Worm (Caenorhabditis elegans) whole organism, L2 larva: ENCODE measurements around the gene tag-65.

ENCODE experiments used
- F13H6.1 ChIP-seq: sonication (generic microtip); optimal IDR thresholded peaks from 2 replicates; lab custom pipeline; 2016; ENCODE audit warnings: missing genetic modification characterization, missing compliant biosample characterization
- ZK546.5 ChIP-seq: sonication (generic microtip); optimal IDR thresholded peaks from 2 replicates; lab custom pipeline; 2017; ENCODE audit warnings: missing biosample characterization, missing genetic modification characterization
- dmd-4 ChIP-seq: sonication (generic microtip); optimal IDR thresholded peaks from 2 replicates; lab custom pipeline; 2017; ENCODE audit warnings: missing biosample characterization, missing genetic modification characterization
- elt-3 ChIP-seq: sonication (generic microtip); optimal IDR thresholded peaks from 2 replicates; lab custom pipeline; 2017; ENCODE audit warnings: missing biosample characterization, missing genetic modification characterization
- fos-1 ChIP-seq: fragments of 150-350 bp; optimal IDR thresholded peaks from 2 replicates; lab custom pipeline; 2014; ENCODE audit warnings: missing biosample characterization, missing genetic modification characterization
- skn-1 ChIP-seq: sonication (generic microtip); optimal IDR thresholded peaks from 2 replicates; lab custom pipeline; 2017; ENCODE audit warnings: missing biosample characterization, missing genetic modification characterization

DNA sequence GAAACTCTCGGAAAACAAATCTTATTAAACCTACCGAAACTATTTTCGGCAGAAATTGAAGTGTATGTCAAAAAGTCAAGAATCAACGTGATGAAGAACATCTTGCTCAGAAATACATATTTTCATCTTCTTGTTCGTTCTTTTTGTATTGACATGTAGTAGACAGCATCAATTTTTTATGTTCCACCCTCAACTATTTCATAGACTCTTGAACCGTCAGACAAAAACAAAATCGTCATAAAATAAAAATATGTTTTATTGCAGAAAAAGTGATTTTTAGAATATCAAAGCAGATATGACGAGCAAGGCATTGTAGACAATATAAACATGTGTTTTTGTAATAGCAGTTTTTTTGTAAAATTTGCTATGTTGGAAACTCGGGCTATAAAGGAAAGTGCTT, 46.4 kb upstream of the tag-65 start, which contains the start of gene F35E12.2:
- TF ChIP-seq skn-1 (tag; lab: Kevin White, UChicago) (no peak), fos-1 (tag; lab: Kevin White, UChicago) (no peak), F13H6.1 (no peak), ZK546.5 (tag; lab: Kevin White, UChicago) (no peak), dmd-4 (no peak), elt-3 (tag; lab: Kevin White, UChicago) (no peak)
